Worm (Caenorhabditis elegans): ENCODE results near the gene cyp-37A1.

- TF ChIP-seq zip-8 (tag; optimal IDR thresholded peaks at IDR 0.05) (no peak), snpc-4 (tag; optimal IDR thresholded peaks at IDR 0.05) (no peak), lin-13 (tag; optimal IDR thresholded peaks at IDR 0.05) (no peak), nhr-28 (tag; optimal IDR thresholded peaks at IDR 0.05) (no peak), M03D4.4 (tag; optimal IDR thresholded peaks at IDR 0.05) (no peak), ztf-11 (tag; optimal IDR thresholded peaks at IDR 0.05) (no peak), unc-62 (GFP tag; optimal IDR thresholded peaks at IDR 0.05) (no peak), blmp-1 (tag; optimal IDR thresholded peaks at IDR 0.05) (no peak), ceh-83 (GFP tag; optimal IDR thresholded peaks at IDR 0.05) (no peak), unc-39 (tag; optimal IDR thresholded peaks at IDR 0.05) (no peak)
Measured at ce11 chrII:13974136-13974535, 42.6 kb downstream of the cyp-37A1 start.

All from whole organism, mixed stage, embryonic.